Worm (Caenorhabditis elegans) whole organism, mixed stage, embryonic: ENCODE results near the gene F28H6.8.

Experiments used
- M03D4.4 ChIP-seq: sonication (generic microtip); optimal IDR thresholded peaks from 2 replicates; lab custom pipeline; 2017; ENCODE audit warnings: mild to moderate bottlenecking, missing genetic modification characterization, missing compliant biosample characterization
- ceh-39 ChIP-seq: fragments of 150-350 bp; optimal IDR thresholded peaks from 2 replicates; lab custom pipeline; 2014; ENCODE audit warnings: missing biosample characterization, missing genetic modification characterization
- ceh-43 ChIP-seq: fragments of 200-800 bp; sonication (Bioruptor generic); optimal IDR thresholded peaks from 2 replicates; lab custom pipeline; 2018; ENCODE audit warnings: mild to moderate bottlenecking, missing genetic modification characterization, moderate library complexity, missing compliant biosample characterization
- ces-1 ChIP-seq: fragments of 150-350 bp; optimal IDR thresholded peaks from 2 replicates; lab custom pipeline; 2014; ENCODE audit warnings: missing biosample characterization, missing genetic modification reagents, missing genetic modification characterization
- cnd-1 ChIP-seq: fragments of 200-800 bp; sonication (Bioruptor generic); optimal IDR thresholded peaks from 2 replicates; lab custom pipeline; 2018; ENCODE audit warnings: mild to moderate bottlenecking, missing genetic modification characterization, missing compliant biosample characterization
- drap-1 ChIP-seq: fragments of 200-800 bp; sonication (Bioruptor generic); optimal IDR thresholded peaks from 3 replicates; lab custom pipeline; 2018; ENCODE audit warnings: mild to moderate bottlenecking, missing genetic modification characterization, missing compliant biosample characterization
- elt-1 ChIP-seq: sonication (generic microtip); optimal IDR thresholded peaks from 2 replicates; lab custom pipeline; 2017; ENCODE audit warnings: missing genetic modification characterization, mild to moderate bottlenecking, missing compliant biosample characterization, antibody characterized with exemption, moderate library complexity, borderline replicate concordance; ENCODE audit not compliant: insufficient read depth
- flh-1 ChIP-seq: fragments of 200-800 bp; sonication (Bioruptor generic); optimal IDR thresholded peaks from 2 replicates; lab custom pipeline; 2018; ENCODE audit warnings: mild to moderate bottlenecking, missing genetic modification characterization, moderate library complexity, missing compliant biosample characterization
- ham-2 ChIP-seq: fragments of 200-800 bp; sonication (Bioruptor generic); optimal IDR thresholded peaks from 2 replicates; lab custom pipeline; 2018; ENCODE audit warnings: mild to moderate bottlenecking, missing genetic modification characterization, missing compliant biosample characterization
- hlh-1 ChIP-seq: fragments of 150-350 bp; optimal IDR thresholded peaks from 2 replicates; lab custom pipeline; 2014; ENCODE audit warnings: missing biosample characterization, missing genetic modification reagents, missing genetic modification characterization
- lin-13 ChIP-seq: fragments of 150-350 bp; optimal IDR thresholded peaks from 2 replicates; lab custom pipeline; 2014; ENCODE audit warnings: missing biosample characterization, missing genetic modification characterization
- lin-32 ChIP-seq: fragments of 200-800 bp; sonication (Bioruptor generic); optimal IDR thresholded peaks from 2 replicates; lab custom pipeline; 2018; ENCODE audit warnings: mild to moderate bottlenecking, missing genetic modification characterization, missing compliant biosample characterization
- lsy-2 ChIP-seq: fragments of 150-350 bp; optimal IDR thresholded peaks from 2 replicates; lab custom pipeline; 2014; ENCODE audit warnings: missing biosample characterization, missing genetic modification characterization
- mep-1 ChIP-seq: fragments of 150-350 bp; optimal IDR thresholded peaks from 2 replicates; lab custom pipeline; 2017; ENCODE audit warnings: missing biosample characterization, missing genetic modification reagents, missing genetic modification characterization, inconsistent platforms
- mls-2 ChIP-seq: sonication (generic microtip); optimal IDR thresholded peaks from 2 replicates; lab custom pipeline; 2016; ENCODE audit warnings: mild to moderate bottlenecking, missing genetic modification characterization, moderate library complexity, missing compliant biosample characterization
- nhr-12 ChIP-seq: fragments of 150-350 bp; optimal IDR thresholded peaks from 2 replicates; lab custom pipeline; 2014; ENCODE audit warnings: missing biosample characterization, missing genetic modification characterization
- nhr-2 ChIP-seq: fragments of 150-350 bp; optimal IDR thresholded peaks from 2 replicates; lab custom pipeline; 2014; ENCODE audit warnings: missing biosample characterization, missing genetic modification characterization
- nhr-237 ChIP-seq: fragments of 150-350 bp; optimal IDR thresholded peaks from 2 replicates; lab custom pipeline; 2014; ENCODE audit warnings: missing biosample characterization, missing genetic modification characterization
- nhr-28 ChIP-seq: fragments of 150-350 bp; optimal IDR thresholded peaks from 2 replicates; lab custom pipeline; 2014; ENCODE audit warnings: missing biosample characterization, missing genetic modification characterization
- nhr-76 ChIP-seq: sonication (generic microtip); optimal IDR thresholded peaks from 2 replicates; lab custom pipeline; 2017; ENCODE audit warnings: missing biosample characterization, missing genetic modification characterization
- pha-4 ChIP-seq: fragments of 150-350 bp; optimal IDR thresholded peaks from 2 replicates; lab custom pipeline; 2018; ENCODE audit warnings: missing biosample characterization, missing genetic modification reagents, missing genetic modification characterization
- snpc-4 ChIP-seq: fragments of 150-350 bp; optimal IDR thresholded peaks from 2 replicates; lab custom pipeline; 2014; ENCODE audit warnings: missing biosample characterization, missing genetic modification characterization
- sptf-1 ChIP-seq: sonication (generic microtip); optimal IDR thresholded peaks from 2 replicates; lab custom pipeline; 2017; ENCODE audit warnings: mild to moderate bottlenecking, missing genetic modification characterization, moderate library complexity, missing compliant biosample characterization
- tbx-8 ChIP-seq: fragments of 200-800 bp; sonication (Bioruptor generic); optimal IDR thresholded peaks from 2 replicates; lab custom pipeline; 2018; ENCODE audit warnings: mild to moderate bottlenecking, missing genetic modification characterization, moderate library complexity, missing compliant biosample characterization
- unc-120 ChIP-seq: sonication (generic microtip); optimal IDR thresholded peaks from 2 replicates; lab custom pipeline; 2017; ENCODE audit warnings: missing genetic modification characterization, missing compliant biosample characterization; ENCODE audit not compliant: poor library complexity, severe bottlenecking
- unc-62 ChIP-seq: fragments of 150-350 bp; optimal IDR thresholded peaks from 2 replicates; lab custom pipeline; 2014; ENCODE audit warnings: missing biosample characterization, missing genetic modification reagents, missing genetic modification characterization
- zip-8 ChIP-seq: fragments of 150-350 bp; optimal IDR thresholded peaks from 2 replicates; lab custom pipeline; 2014; ENCODE audit warnings: missing biosample characterization, missing genetic modification characterization
- ztf-11 ChIP-seq: fragments of 150-350 bp; optimal IDR thresholded peaks from 2 replicates; lab custom pipeline; 2014; ENCODE audit warnings: missing biosample characterization, missing genetic modification characterization

F28H6.8 gene

DNA sequence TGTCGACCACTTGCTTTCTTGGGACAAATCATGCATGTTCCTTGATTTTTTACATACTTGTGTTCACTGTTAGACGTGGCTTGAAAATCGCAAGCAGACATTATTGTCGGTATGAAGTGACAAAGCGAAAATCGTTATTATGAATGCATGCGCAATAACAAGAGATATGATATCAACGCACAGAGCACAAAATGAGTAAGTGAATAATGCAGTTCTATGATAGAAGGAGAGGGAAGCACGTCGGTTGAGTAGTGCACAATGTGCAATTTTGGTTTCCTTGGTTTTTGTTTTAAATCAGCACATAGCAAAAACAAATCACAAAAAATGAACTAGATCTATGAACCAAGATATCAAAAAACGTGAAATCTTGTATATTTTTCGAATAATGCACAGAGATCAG lies 20.8 kb downstream of the F28H6.8 start, which contains the start of gene nhr-281:
Gene nhr-281, minus strand, starts transcription at position 101 of the 400 bp plus-strand sequence.
- TF ChIP-seq lin-13 (tag; lab: Kevin White, UChicago) (no peak), flh-1 (GFP tag; lab: Kevin White, UChicago) (no peak), M03D4.4 (tag; lab: Kevin White, UChicago) (no peak), nhr-28 (tag; lab: Kevin White, UChicago) (no peak)

- TF ChIP-seq flh-1 (GFP tag; lab: Kevin White, UChicago): no peak
- TF ChIP-seq elt-1 (tag; lab: Kevin White, UChicago): no peak
- no peak for TF ChIP-seq mep-1
- no peak for TF ChIP-seq nhr-76 (tag; lab: Kevin White, UChicago)
- no peak for TF ChIP-seq nhr-2 (tag; lab: Kevin White, UChicago)
- TF ChIP-seq ham-2: no peak
- no peak for TF ChIP-seq zip-8 (tag; lab: Kevin White, UChicago)
- TF ChIP-seq lin-13 (tag; lab: Kevin White, UChicago): no peak
- TF ChIP-seq nhr-12: no peak
Observed at ce11 chrX:14108245-14108644, 25.9 kb downstream of the F28H6.8 start, which contains the start of gene F16B12.7. Gene F16B12.7 (plus strand): TSS chrX:14108545.

ce11 chrX:14102474-14102873 lies 31.7 kb downstream of the F28H6.8 start:
- TF ChIP-seq cnd-1 (tag; lab: Kevin White, UChicago) (no peak), unc-62 (GFP tag; lab: Kevin White, UChicago) (no peak), nhr-237 (tag; lab: Kevin White, UChicago) (no peak), lin-32 (GFP tag; lab: Kevin White, UChicago) (no peak), nhr-2 (tag; lab: Kevin White, UChicago) (no peak), mep-1 (no peak), ztf-11 (no peak), ham-2 (no peak), lsy-2 (no peak), nhr-12 (no peak)

ce11 chrX:14101986-14102385 lies 32.2 kb downstream of the F28H6.8 start, which contains the start of gene F16B12.6:
Gene F16B12.6 (plus strand): TSS chrX:14102316.
- TF ChIP-seq pha-4 (peak; percentile 93), snpc-4 (tag; lab: Kevin White, UChicago) (no peak), mls-2 (peak; percentile 26), ceh-39 (tag; lab: Kevin White, UChicago) (peak; percentile 94), zip-8 (tag; lab: Kevin White, UChicago) (no peak), nhr-12 (no peak), nhr-237 (tag; lab: Kevin White, UChicago) (peak; percentile 57), mep-1 (peak; percentile 86), lsy-2 (peak; percentile 72), drap-1 (peak; percentile 15), ceh-43 (GFP tag; lab: Kevin White, UChicago) (no peak), nhr-2 (tag; lab: Kevin White, UChicago) (peak; percentile 58), M03D4.4 (tag; lab: Kevin White, UChicago) (peak; percentile 21), tbx-8 (GFP tag; lab: Kevin White, UChicago) (peak; percentile 26), lin-13 (tag; lab: Kevin White, UChicago) (peak; percentile 87), hlh-1 (peak; percentile 75), sptf-1 (tag; lab: Kevin White, UChicago) (peak; percentile 65), ces-1 (GFP tag; lab: Kevin White, UChicago) (peak; percentile 39), unc-62 (GFP tag; lab: Kevin White, UChicago) (peak; percentile 52), unc-120 (tag; lab: Kevin White, UChicago) (peak; percentile 32)

DNA sequence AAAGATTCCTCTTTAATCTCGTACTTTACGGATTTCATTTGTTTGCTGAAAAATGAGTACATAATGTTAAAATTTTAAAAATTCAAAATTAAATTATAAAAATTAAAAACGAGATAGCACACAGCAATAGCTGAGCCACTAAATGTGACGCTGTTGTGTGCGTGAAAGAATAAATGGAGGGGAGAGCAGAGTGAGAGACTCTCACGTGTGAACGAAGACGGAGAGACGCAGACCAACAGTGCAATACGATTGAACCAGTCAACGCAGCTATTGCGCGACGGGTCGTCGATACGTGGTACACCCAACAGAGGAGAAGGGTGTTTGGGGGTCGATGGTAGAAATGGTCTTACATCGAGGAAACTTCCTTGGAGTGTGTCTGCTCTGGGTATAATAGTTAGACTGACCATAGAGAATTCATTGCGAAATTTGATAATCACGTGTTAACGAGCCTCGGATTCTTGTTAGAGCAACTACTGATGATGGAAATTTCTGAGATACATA lies 35.5 kb downstream of the F28H6.8 start, which contains the start of gene F16B12.4:
Gene F16B12.4, minus strand, starts transcription at position 51 of the 501 bp plus-strand sequence.
- TF ChIP-seq sptf-1 (tag; lab: Kevin White, UChicago): no peak
- no peak for TF ChIP-seq lin-32 (GFP tag; lab: Kevin White, UChicago)
- peak; percentile 14 for TF ChIP-seq pha-4

DNA sequence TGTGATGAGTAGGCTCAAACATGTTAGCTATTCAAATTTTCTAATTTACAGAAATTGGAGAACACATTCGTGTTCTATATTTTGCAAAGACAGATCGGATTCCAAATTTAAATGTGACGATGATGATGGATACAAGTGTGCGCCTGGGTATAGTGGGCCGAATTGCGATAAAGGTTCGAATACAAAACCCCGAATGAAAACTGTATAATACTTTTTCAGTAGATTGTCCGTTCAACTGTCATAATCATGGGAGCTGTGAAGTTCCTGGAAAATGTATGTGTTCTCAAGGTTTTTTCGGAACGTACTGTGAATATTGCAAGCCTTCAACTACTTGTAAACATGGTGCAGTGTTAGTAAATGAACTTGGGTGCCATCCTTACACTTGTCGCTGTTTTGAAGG lies 43.2 kb downstream of the F28H6.8 start:
- no peak for TF ChIP-seq mls-2
- TF ChIP-seq snpc-4 (tag; lab: Kevin White, UChicago): no peak
- TF ChIP-seq nhr-2 (tag; lab: Kevin White, UChicago): no peak
- TF ChIP-seq unc-120 (tag; lab: Kevin White, UChicago): no peak
- no peak for TF ChIP-seq lsy-2
- TF ChIP-seq ham-2: no peak
- TF ChIP-seq drap-1: no peak
- TF ChIP-seq lin-32 (GFP tag; lab: Kevin White, UChicago): no peak
- no peak for TF ChIP-seq zip-8 (tag; lab: Kevin White, UChicago)
- TF ChIP-seq ceh-39 (tag; lab: Kevin White, UChicago): no peak
